Fruit fly (Drosophila melanogaster) whole organism, wandering third instar larva: Measurements from ENCODE around the gene CG13991.
A peak's percentile ranks its signal among the peaks of the same experiment; 100 is the strongest.

Experiments
- Abd-B ChIP-seq: fragments of >200 bp; optimal IDR thresholded peaks from 2 replicates; lab custom pipeline; 2017; ENCODE audit warnings: missing biosample characterization, missing genetic modification characterization
- CG32264 ChIP-seq: fragments of 200-800 bp; sonication (Bioruptor generic); optimal IDR thresholded peaks from 2 replicates; lab custom pipeline; 2016; ENCODE audit warnings: missing biosample characterization, missing genetic modification characterization
- CG9705 ChIP-seq: fragments of 200-800 bp; sonication (Bioruptor generic); optimal IDR thresholded peaks from 2 replicates; lab custom pipeline; 2018; ENCODE audit warnings: missing biosample characterization, mild to moderate bottlenecking, missing genetic modification characterization
- CrebA ChIP-seq: fragments of 200-800 bp; sonication (Bioruptor generic); optimal IDR thresholded peaks from 2 replicates; lab custom pipeline; 2016; ENCODE audit warnings: missing biosample characterization, mild to moderate bottlenecking, missing genetic modification characterization, borderline replicate concordance
- Dfd ChIP-seq: fragments of >200 bp; optimal IDR thresholded peaks from 2 replicates; lab custom pipeline; 2017; ENCODE audit warnings: missing biosample characterization, missing genetic modification characterization
- Dif ChIP-seq: fragments of 200-275, 200-300 bp; sonication (Bioruptor generic); optimal IDR thresholded peaks from 2 replicates; lab custom pipeline; 2018; ENCODE audit warnings: missing biosample characterization, missing genetic modification characterization; ENCODE audit not compliant: partially characterized antibody
- GATAd ChIP-seq: sonication (Bioruptor generic); optimal IDR thresholded peaks from 2 replicates; lab custom pipeline; 2016; ENCODE audit warnings: missing biosample characterization, missing genetic modification characterization
- HLH106 ChIP-seq: fragments of 200-800 bp; optimal IDR thresholded peaks from 3 replicates; lab custom pipeline; 2019; ENCODE audit warnings: missing biosample characterization, mild to moderate bottlenecking, missing genetic modification characterization, moderate library complexity
- Hnf4 ChIP-seq: fragments of 200-800 bp; sonication (Bioruptor generic); optimal IDR thresholded peaks from 2 replicates; lab custom pipeline; 2016; ENCODE audit warnings: missing biosample characterization, mild to moderate bottlenecking, missing genetic modification characterization
- Hr83 ChIP-seq: fragments of 200-300 bp; sonication (Bioruptor generic); optimal IDR thresholded peaks from 2 replicates; lab custom pipeline; 2016; ENCODE audit warnings: missing biosample characterization, mild to moderate bottlenecking, missing genetic modification characterization, moderate library complexity; ENCODE audit not compliant: poor library complexity, severe bottlenecking
- Jra ChIP-seq: sonication (Bioruptor generic); optimal IDR thresholded peaks from 2 replicates; lab custom pipeline; 2016; ENCODE audit warnings: missing biosample characterization, missing genetic modification characterization
- Mio ChIP-seq: sonication (Bioruptor generic); optimal IDR thresholded peaks from 2 replicates; lab custom pipeline; 2016; ENCODE audit warnings: missing biosample characterization, missing genetic modification characterization
- Myc ChIP-seq: fragments of >200 bp; optimal IDR thresholded peaks from 2 replicates; lab custom pipeline; 2017
- N ChIP-seq: fragments of >200 bp; optimal IDR thresholded peaks from 2 replicates; lab custom pipeline; 2018; ENCODE audit warnings: missing biosample characterization, missing external identifiers, missing genetic modification characterization
- OdsH ChIP-seq: fragments of 200-800 bp; sonication (Bioruptor generic); optimal IDR thresholded peaks from 2 replicates; lab custom pipeline; 2016; ENCODE audit warnings: missing biosample characterization, mild to moderate bottlenecking, missing genetic modification characterization
- Rel ChIP-seq, 2 experiments: fragments of 200-800 bp; sonication (Bioruptor generic) in 1 of 2; optimal IDR thresholded peaks; 2 replicates in 1 of 2; 3 replicates in 1 of 2; lab custom pipeline; 2016 to 2019; ENCODE audit warnings: mild to moderate bottlenecking in 2 of 2, missing biosample characterization in 2 of 2, missing genetic modification characterization in 2 of 2, moderate library complexity in 1 of 2
- Sp1 ChIP-seq: fragments of 200-800 bp; sonication (Bioruptor generic); optimal IDR thresholded peaks from 3 replicates; lab custom pipeline; 2019; ENCODE audit warnings: missing biosample characterization, mild to moderate bottlenecking, missing genetic modification characterization, moderate library complexity
- br ChIP-seq: fragments of 200-800 bp; sonication (Bioruptor generic); optimal IDR thresholded peaks from 2 replicates; lab custom pipeline; 2016; ENCODE audit warnings: missing biosample characterization, missing genetic modification characterization
- brk ChIP-seq: fragments of 200-800 bp; sonication (Bioruptor generic); optimal IDR thresholded peaks from 2 replicates; lab custom pipeline; 2016; ENCODE audit warnings: missing biosample characterization, mild to moderate bottlenecking, missing genetic modification characterization
- dl ChIP-seq, 2 experiments: fragments of 175-275, 200-275 bp in 1 of 2; fragments of 200-275 bp in 1 of 2; sonication (Bioruptor generic); optimal IDR thresholded peaks; lab custom pipeline; 2018; ENCODE audit warnings: mild to moderate bottlenecking in 2 of 2, missing biosample characterization in 2 of 2, missing genetic modification characterization in 2 of 2, moderate library complexity in 2 of 2; ENCODE audit not compliant: partially characterized antibody in 2 of 2, insufficient read depth in 1 of 2
- dmrt93B ChIP-seq: fragments of 200-800 bp; sonication (Bioruptor generic); optimal IDR thresholded peaks from 2 replicates; lab custom pipeline; 2018; ENCODE audit warnings: missing biosample characterization, mild to moderate bottlenecking, missing genetic modification characterization
- dsf ChIP-seq: sonication (Bioruptor generic); optimal IDR thresholded peaks from 2 replicates; lab custom pipeline; 2016; ENCODE audit warnings: missing biosample characterization, missing genetic modification characterization, borderline replicate concordance
- ey ChIP-seq: fragments of 200-800 bp; sonication (Bioruptor generic); optimal IDR thresholded peaks from 2 replicates; lab custom pipeline; 2016; ENCODE audit warnings: missing biosample characterization, missing genetic modification characterization
- foxo ChIP-seq, 2 experiments: fragments of 200-800 bp; sonication (Bioruptor generic); optimal IDR thresholded peaks; 2 replicates in 1 of 2; 3 replicates in 1 of 2; lab custom pipeline; 2016 to 2017; ENCODE audit warnings: missing biosample characterization in 2 of 2, missing genetic modification characterization in 2 of 2
- fru ChIP-seq: fragments of 200-800 bp; sonication (Bioruptor generic); optimal IDR thresholded peaks from 3 replicates; lab custom pipeline; 2016; ENCODE audit warnings: missing biosample characterization, mild to moderate bottlenecking, missing genetic modification characterization
- h ChIP-seq: fragments of 200-800 bp; sonication (Bioruptor generic); optimal IDR thresholded peaks from 3 replicates; lab custom pipeline; 2016; ENCODE audit warnings: missing biosample characterization, mild to moderate bottlenecking, missing genetic modification characterization
- lola ChIP-seq: fragments of >200 bp; optimal IDR thresholded peaks from 2 replicates; lab custom pipeline; 2017; ENCODE audit warnings: missing biosample characterization, missing genetic modification characterization
- pan ChIP-seq: fragments of >200 bp; optimal IDR thresholded peaks from 2 replicates; lab custom pipeline; 2017
- psq ChIP-seq: fragments of 200-800 bp; sonication (Bioruptor generic); optimal IDR thresholded peaks from 3 replicates; lab custom pipeline; 2017; ENCODE audit warnings: missing biosample characterization, mild to moderate bottlenecking, missing genetic modification characterization, moderate library complexity
- rgr ChIP-seq: fragments of 200-800 bp; sonication (Bioruptor generic); optimal IDR thresholded peaks from 3 replicates; lab custom pipeline; 2016; ENCODE audit warnings: missing biosample characterization, mild to moderate bottlenecking, missing genetic modification characterization
- sage ChIP-seq: fragments of 200-800 bp; sonication (Bioruptor generic); optimal IDR thresholded peaks from 2 replicates; lab custom pipeline; 2016; ENCODE audit warnings: missing biosample characterization, mild to moderate bottlenecking, missing genetic modification characterization
- sv ChIP-seq: fragments of 200-800 bp; sonication (Bioruptor generic); optimal IDR thresholded peaks from 3 replicates; lab custom pipeline; 2016; ENCODE audit warnings: missing biosample characterization, missing genetic modification characterization
- tai ChIP-seq: sonication (Bioruptor generic); optimal IDR thresholded peaks from 2 replicates; lab custom pipeline; 2016; ENCODE audit warnings: missing biosample characterization, missing genetic modification characterization

CG13991 gene

dm6 chr2L:6124815-6125214 lies 14.4 kb upstream of the CG13991 start, which contains the start of gene Arpc4:
Gene Arpc4 (plus strand): TSS chr2L:6125132.
- peak; percentile 29 for TF ChIP-seq psq (GFP tag; lab: Kevin White, UChicago)
- no peak for TF ChIP-seq pan (lab: Kevin White, UChicago)
- TF ChIP-seq GATAd (GFP tag; lab: Kevin White, UChicago), result no peak
- TF ChIP-seq OdsH (GFP tag; lab: Kevin White, UChicago), result peak; percentile 10
- TF ChIP-seq ey (GFP tag; lab: Kevin White, UChicago), result peak; percentile 43
- no peak for TF ChIP-seq Hnf4 (GFP tag; lab: Kevin White, UChicago)
- TF ChIP-seq foxo (GFP tag; optimal IDR thresholded peaks at IDR 0.05; lab: Kevin White, UChicago), result peak in 1 of 2 experiments; percentile 56
- no peak for TF ChIP-seq CrebA
- peak; percentile 52 for TF ChIP-seq h (GFP tag; lab: Kevin White, UChicago)
- TF ChIP-seq CG32264 (GFP tag; lab: Kevin White, UChicago), result no peak
- TF ChIP-seq Mio (GFP tag; lab: Kevin White, UChicago), result no peak
- no peak for TF ChIP-seq N (GFP tag; lab: Kevin White, UChicago)
- no peak for TF ChIP-seq dl (GFP tag; optimal IDR thresholded peaks at IDR 0.05; lab: Kevin White, UChicago; ENCODE audit: insufficient read depth in 1 of 2, partially characterized antibody in 2 of 2)
- TF ChIP-seq Abd-B (GFP tag; lab: Kevin White, UChicago), result no peak
- no peak for TF ChIP-seq dsf
- TF ChIP-seq fru (GFP tag; lab: Kevin White, UChicago), result peak; percentile 46

dm6 chr2L:6127478-6127877 lies 11.7 kb upstream of the CG13991 start, which contains the start of gene WDR79:
Gene WDR79 (minus strand): TSS chr2L:6127775.
- no peak for TF ChIP-seq sage (GFP tag; lab: Kevin White, UChicago)
- TF ChIP-seq rgr (GFP tag; lab: Kevin White, UChicago), result peak; percentile 10

- no peak for TF ChIP-seq foxo (GFP tag; optimal IDR thresholded peaks at IDR 0.05; lab: Kevin White, UChicago)
- TF ChIP-seq Abd-B (GFP tag; lab: Kevin White, UChicago), result no peak
- no peak for TF ChIP-seq tai (GFP tag; lab: Kevin White, UChicago)
- no peak for TF ChIP-seq OdsH (GFP tag; lab: Kevin White, UChicago)
- no peak for TF ChIP-seq Mio (GFP tag; lab: Kevin White, UChicago)
- TF ChIP-seq Sp1 (GFP tag; lab: Kevin White, UChicago), result no peak
- no peak for TF ChIP-seq dsf
- no peak for TF ChIP-seq Rel (GFP tag; optimal IDR thresholded peaks at IDR 0.05; lab: Kevin White, UChicago)
- no peak for TF ChIP-seq Rel (tag; optimal IDR thresholded peaks at IDR 0.05; lab: Kevin White, UChicago)
- no peak for TF ChIP-seq CG9705 (GFP tag; lab: Kevin White, UChicago)
- no peak for TF ChIP-seq ey (GFP tag; lab: Kevin White, UChicago)
- TF ChIP-seq Hnf4 (GFP tag; lab: Kevin White, UChicago), result no peak
- TF ChIP-seq lola (GFP tag; lab: Kevin White, UChicago), result no peak
- no peak for TF ChIP-seq h (GFP tag; lab: Kevin White, UChicago)
- TF ChIP-seq pan (lab: Kevin White, UChicago), result no peak
- TF ChIP-seq rgr (GFP tag; lab: Kevin White, UChicago), result no peak
- no peak for TF ChIP-seq Dfd
These were observed 8.6 kb upstream of the CG13991 start, which contains the start of the genes B9d2, tctn and CG9222 for dm6 chr2L:6130522-6131073. Gene B9d2 (minus strand): TSS chr2L:6130651. Gene tctn (minus strand): TSS chr2L:6130651. Gene CG9222 (plus strand): TSS chr2L:6131023.

- TF ChIP-seq Myc, result no peak
- no peak for TF ChIP-seq Dif (GFP tag; lab: Kevin White, UChicago)
- TF ChIP-seq br (GFP tag; lab: Kevin White, UChicago), result no peak
- no peak for TF ChIP-seq Dfd
- TF ChIP-seq brk, result no peak
- TF ChIP-seq Sp1 (GFP tag; lab: Kevin White, UChicago), result no peak
- TF ChIP-seq Hr83, result no peak
- no peak for TF ChIP-seq Hnf4 (GFP tag; lab: Kevin White, UChicago)
- TF ChIP-seq CrebA, result no peak
- no peak for TF ChIP-seq pan (lab: Kevin White, UChicago)
- TF ChIP-seq CG9705 (GFP tag; lab: Kevin White, UChicago), result no peak
- TF ChIP-seq ey (GFP tag; lab: Kevin White, UChicago), result no peak
- no peak for TF ChIP-seq psq (GFP tag; lab: Kevin White, UChicago)
- no peak for TF ChIP-seq CG32264 (GFP tag; lab: Kevin White, UChicago)
These were observed 12.5 kb downstream of the CG13991 start, which contains the start of gene Muc26B for dm6 chr2L:6151669-6152068. Gene Muc26B (plus strand): TSS chr2L:6151969.

- TF ChIP-seq HLH106 (tag; lab: Kevin White, UChicago) (no peak), Myc (no peak), Sp1 (GFP tag; lab: Kevin White, UChicago) (no peak), dl (GFP tag; optimal IDR thresholded peaks at IDR 0.05; lab: Kevin White, UChicago; ENCODE audit: insufficient read depth in 1 of 2, partially characterized antibody in 2 of 2) (no peak), Dif (GFP tag; lab: Kevin White, UChicago) (no peak), h (GFP tag; lab: Kevin White, UChicago) (no peak), Hr83 (no peak), dmrt93B (GFP tag; lab: Kevin White, UChicago) (no peak), rgr (GFP tag; lab: Kevin White, UChicago) (no peak), N (GFP tag; lab: Kevin White, UChicago) (no peak), sv (GFP tag; lab: Kevin White, UChicago) (no peak), CrebA (no peak), tai (GFP tag; lab: Kevin White, UChicago) (no peak), psq (GFP tag; lab: Kevin White, UChicago) (no peak), Jra (GFP tag; lab: Kevin White, UChicago) (no peak)
These were observed 15.9 kb downstream of the CG13991 start, which contains the start of gene CG31639 for dm6 chr2L:6155041-6155440. Gene CG31639 (minus strand): TSS chr2L:6155141.
